Fruit fly (Drosophila melanogaster): ENCODE results near the gene RpS5a.

The RpS5a gene

dm6 chrX:17170484-17170944, 22.4 kb upstream of the RpS5a start (continued):
- TF ChIP-seq CG7372 (GFP tag; IDR thresholded peaks at IDR 0.05), result peak; percentile 69
- TF ChIP-seq CG7357 (GFP tag; IDR thresholded peaks at IDR 0.05), result no peak
- TF ChIP-seq CG10366 (GFP tag; IDR thresholded peaks at IDR 0.05), result peak; percentile 36
- no peak for TF ChIP-seq CG4360 (GFP tag; IDR thresholded peaks at IDR 0.05)
- no peak for TF ChIP-seq org-1 (GFP tag; optimal IDR thresholded peaks at IDR 0.05)
- TF ChIP-seq CG7556 (GFP tag; optimal IDR thresholded peaks at IDR 0.05), result peak; percentile 22
- peak; percentile 77 for TF ChIP-seq CG32532 (GFP tag; IDR thresholded peaks at IDR 0.05)
- TF ChIP-seq CG11085 (GFP tag; IDR thresholded peaks at IDR 0.05), result 0 out of 2 replicates have a peak, but pooled peaks have one; percentile 11
- 0 out of 2 replicates have a peak, but pooled peaks have one; percentile 12 for TF ChIP-seq H2.0 (GFP tag; IDR thresholded peaks at IDR 0.05)
- peak; percentile 37; the same call in 1 of the 3 replicates for TF ChIP-seq Aef1 (GFP tag; IDR thresholded peaks at IDR 0.05)
- peak; percentile 54; the same call in 1 of the 2 replicates for TF ChIP-seq CG17328 (GFP tag; IDR thresholded peaks at IDR 0.05)
- peak; percentile 48; the same call in 1 of the 2 replicates for TF ChIP-seq CG32772 (GFP tag; IDR thresholded peaks at IDR 0.05)
- peak; percentile 45 for TF ChIP-seq CoRest (tag; optimal IDR thresholded peaks at IDR 0.05)
- TF ChIP-seq B-H1 (GFP tag; IDR thresholded peaks at IDR 0.05), result peak; percentile 17; the same call in 1 of the 3 replicates
- TF ChIP-seq CG14441 (GFP tag; IDR thresholded peaks at IDR 0.05), result peak; percentile 49; the same call in 1 of the 2 replicates
- no peak for TF ChIP-seq cad (GFP tag; optimal IDR thresholded peaks at IDR 0.05)
- peak; percentile 38 for TF ChIP-seq Sox102F (GFP tag; optimal IDR thresholded peaks at IDR 0.05)
- peak; percentile 44 for TF ChIP-seq CG15514 (GFP tag; optimal IDR thresholded peaks at IDR 0.05)
- TF ChIP-seq CG11723 (GFP tag; optimal IDR thresholded peaks at IDR 0.05), result peak; percentile 3
- TF ChIP-seq cato (GFP tag; optimal IDR thresholded peaks at IDR 0.05; ENCODE audit: borderline replicate concordance), result no peak
- TF ChIP-seq Dek (tag; optimal IDR thresholded peaks at IDR 0.05), result peak; percentile 47
- TF ChIP-seq Fer2 (tag; optimal IDR thresholded peaks at IDR 0.05), result peak; percentile 15
- TF ChIP-seq CG13296 (GFP tag; optimal IDR thresholded peaks at IDR 0.05), result peak; percentile 72

DNA sequence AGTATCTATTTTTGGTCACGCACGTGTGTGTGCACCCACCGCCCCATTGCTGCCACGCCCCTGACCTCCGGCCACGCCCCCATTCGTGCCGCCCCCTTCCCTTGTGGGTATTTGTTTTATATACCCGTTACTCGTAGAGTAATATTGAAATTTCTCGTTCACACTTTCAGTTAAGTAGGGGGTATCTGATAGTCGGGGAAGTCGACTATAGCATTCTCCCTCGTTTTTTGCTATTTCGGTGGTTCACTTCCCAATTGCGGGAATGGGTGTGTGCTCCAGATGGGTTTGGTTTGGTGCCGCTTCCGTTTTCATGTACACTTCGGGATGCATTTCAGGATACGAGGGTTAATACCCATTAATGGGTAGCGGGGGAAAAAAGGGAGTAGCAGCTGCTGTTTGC, 19.2 kb upstream of the RpS5a start:
- TF ChIP-seq B-H1 (GFP tag; IDR thresholded peaks at IDR 0.05), result no peak
- peak; percentile 51; the same call in 1 of the 2 replicates for TF ChIP-seq tna (GFP tag; IDR thresholded peaks at IDR 0.05; ENCODE audit: partially characterized antibody)
- peak; percentile 54; the same call in 2 of the 3 replicates for TF ChIP-seq CG14860 (GFP tag; IDR thresholded peaks at IDR 0.05; ENCODE audit: partially characterized antibody)
- 0 out of 2 replicates have a peak, but pooled peaks have one; percentile 10 for TF ChIP-seq ato (GFP tag; IDR thresholded peaks at IDR 0.05; ENCODE audit: partially characterized antibody)
- peak; percentile 50; the same call in 1 of the 2 replicates for TF ChIP-seq bbx (GFP tag; IDR thresholded peaks at IDR 0.05; ENCODE audit: partially characterized antibody)
- TF ChIP-seq vnd (GFP tag; IDR thresholded peaks at IDR 0.05; ENCODE audit: partially characterized antibody), result 0 out of 3 replicates have a peak, but pooled peaks have one; percentile 17
- TF ChIP-seq CG6689 (GFP tag; IDR thresholded peaks at IDR 0.05), result no peak
- no peak for TF ChIP-seq cato (GFP tag; optimal IDR thresholded peaks at IDR 0.05; ENCODE audit: borderline replicate concordance)
- peak; percentile 37; the same call in 1 of the 2 replicates for TF ChIP-seq nerfin-2 (GFP tag; IDR thresholded peaks at IDR 0.05; ENCODE audit: partially characterized antibody)
- TF ChIP-seq Scr (GFP tag; IDR thresholded peaks at IDR 0.05; ENCODE audit: partially characterized antibody), result 0 out of 2 replicates have a peak, but pooled peaks have one; percentile 15
- TF ChIP-seq CG16813 (GFP tag; IDR thresholded peaks at IDR 0.05; ENCODE audit: partially characterized antibody), result peak; percentile 29; the same call in 1 of the 3 replicates
- TF ChIP-seq CG15011 (GFP tag; optimal IDR thresholded peaks at IDR 0.05), result no peak
- TF ChIP-seq HLH4C (GFP tag; IDR thresholded peaks at IDR 0.05; ENCODE audit: partially characterized antibody), result peak; percentile 65

dm6 chrX:17162446-17163013, 14.5 kb upstream of the RpS5a start:
- TF ChIP-seq Hr39 (optimal IDR thresholded peaks at IDR 0.05) (no peak), CG7745 (tag; optimal IDR thresholded peaks at IDR 0.05) (peak; percentile 62), kni (GFP tag; optimal IDR thresholded peaks at IDR 0.05) (peak; percentile 67), insv (GFP tag; optimal IDR thresholded peaks at IDR 0.05) (peak in 1 of 2 experiments; percentile 51), CG4854 (GFP tag; optimal IDR thresholded peaks at IDR 0.05) (no peak), CG14050 (GFP tag; IDR thresholded peaks at IDR 0.05) (no peak), CG7556 (GFP tag; optimal IDR thresholded peaks at IDR 0.05) (no peak), CG34376 (GFP tag; optimal IDR thresholded peaks at IDR 0.05) (no peak), Hr78 (GFP tag; optimal IDR thresholded peaks at IDR 0.05) (peak in 1 of 2 experiments; percentile 20), pros (GFP tag; optimal IDR thresholded peaks at IDR 0.05) (peak; percentile 82), tll (GFP tag; optimal IDR thresholded peaks at IDR 0.05) (peak in 1 of 2 experiments; percentile 17), Spps (tag; optimal IDR thresholded peaks at IDR 0.05) (no peak), CG10267 (tag; optimal IDR thresholded peaks at IDR 0.05) (no peak)

All from whole organism, embryonic.